Worm (Caenorhabditis elegans): Measurements from ENCODE around the gene F35B3.3.
A peak's percentile ranks its signal among the peaks of the same experiment; 100 is the strongest.

Gene F35B3.3

DNA sequence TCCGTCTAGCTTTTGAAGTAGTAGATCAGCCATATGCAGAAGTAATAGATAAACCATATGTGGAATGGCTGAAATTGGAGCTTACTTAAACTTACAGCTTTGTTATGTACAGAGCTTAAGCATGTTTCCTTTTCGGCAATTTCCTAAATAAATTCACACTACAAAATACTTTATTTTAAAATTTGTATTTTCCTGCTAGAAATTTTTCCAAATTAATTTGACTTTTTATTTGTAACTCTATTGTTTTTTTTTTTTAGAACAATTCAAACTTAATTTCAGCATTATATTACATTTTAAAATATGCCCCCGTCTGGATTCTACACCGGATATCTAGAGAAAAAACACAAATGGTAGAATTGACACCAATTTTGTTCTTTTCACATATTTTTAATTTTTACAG is at the start of gene F35B3.3:
Gene F35B3.3 (plus strand): TSS at position 301 of the 400 bp plus-strand sequence.
- TF ChIP-seq ztf-4 (tag; optimal IDR thresholded peaks at IDR 0.05), result no peak

DNA sequence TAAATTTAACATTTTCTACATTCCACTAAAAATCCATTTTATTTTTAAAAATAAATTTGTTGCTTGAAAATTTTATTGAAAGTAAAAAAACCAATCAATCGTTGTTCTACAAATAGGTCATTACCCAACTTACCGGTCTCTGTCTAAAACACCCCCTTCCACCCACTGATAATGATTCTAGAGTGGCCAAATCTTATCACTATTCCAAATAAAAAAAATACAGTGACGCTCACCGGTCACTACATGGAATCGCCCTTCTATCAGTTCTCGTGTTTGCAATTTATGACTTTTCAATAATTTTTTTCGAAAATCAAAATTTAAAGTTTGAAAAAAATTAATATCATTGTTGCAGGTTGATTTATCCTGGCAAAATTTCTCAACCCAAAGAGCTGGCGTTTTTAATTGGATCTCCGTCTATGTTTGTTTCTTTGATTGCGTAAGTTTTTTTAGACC is 49.7 kb upstream of the F35B3.3 start, which contains the start of the genes F52G3.1 and F52G3.7:
Gene F52G3.1 (plus strand): TSS at position 353 of the 453 bp plus-strand sequence.
Gene F52G3.7 (plus strand): TSS at position 403 of the 453 bp plus-strand sequence.
- TF ChIP-seq mab-5 (tag; optimal IDR thresholded peaks at IDR 0.05), result no peak
- TF ChIP-seq fos-1 (tag; optimal IDR thresholded peaks at IDR 0.05), result peak; percentile 69
- no peak for TF ChIP-seq ceh-16 (tag; optimal IDR thresholded peaks at IDR 0.05)

DNA sequence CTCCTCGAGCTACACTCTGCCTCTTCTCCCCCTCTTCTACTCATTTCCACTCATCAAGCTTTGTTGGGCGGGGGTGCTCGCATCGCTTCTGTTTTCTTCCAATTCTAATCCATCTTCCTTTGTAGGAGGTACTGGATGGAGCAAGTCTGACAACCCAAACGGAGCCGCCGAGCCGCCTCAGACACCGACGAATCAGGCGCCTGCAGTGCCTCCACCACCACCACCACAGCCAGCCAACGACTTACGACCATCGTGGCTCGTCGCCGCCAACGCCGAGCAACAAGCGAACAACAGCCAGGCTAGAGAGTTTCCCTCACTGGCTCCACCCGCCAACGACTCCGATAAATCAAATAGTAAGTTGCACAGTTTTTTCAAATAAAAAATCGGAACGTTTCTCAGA is 47.4 kb upstream of the F35B3.3 start:
- TF ChIP-seq C34F6.9 (tag; optimal IDR thresholded peaks at IDR 0.05) (no peak), nhr-77 (tag; optimal IDR thresholded peaks at IDR 0.05) (no peak), ZK546.5 (tag; optimal IDR thresholded peaks at IDR 0.05) (no peak), alr-1 (tag; optimal IDR thresholded peaks at IDR 0.05) (no peak), elt-1 (tag; optimal IDR thresholded peaks at IDR 0.05) (no peak)

DNA sequence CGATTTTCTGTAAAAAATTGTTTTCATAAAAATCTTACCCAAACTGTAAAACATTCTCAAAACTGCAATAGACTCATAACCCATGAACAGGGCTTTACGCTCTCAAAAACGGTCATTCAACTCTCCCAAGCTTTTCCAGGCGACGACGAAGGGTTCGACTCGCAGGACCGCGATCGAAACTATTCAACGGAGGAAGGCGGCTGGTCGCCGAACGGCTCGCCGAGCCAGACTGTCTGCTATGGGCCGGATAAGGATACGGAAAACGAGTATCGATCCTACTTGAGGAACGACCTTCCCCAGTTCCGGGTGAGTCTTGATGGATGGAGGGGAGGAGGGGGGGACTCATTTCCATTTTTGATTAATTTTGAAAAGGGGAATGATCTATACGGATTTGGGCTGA is 45.4 kb upstream of the F35B3.3 start:
- no peak for TF ChIP-seq dmd-4 (tag; optimal IDR thresholded peaks at IDR 0.05)
- TF ChIP-seq unc-39 (tag; optimal IDR thresholded peaks at IDR 0.05), result no peak
- no peak for TF ChIP-seq nhr-10 (tag; optimal IDR thresholded peaks at IDR 0.05)
- TF ChIP-seq nhr-25 (tag; optimal IDR thresholded peaks at IDR 0.05), result no peak
- no peak for TF ChIP-seq ztf-1 (GFP tag; conservative IDR thresholded peaks at IDR 0.05)
- no peak for TF ChIP-seq nhr-23 (tag; optimal IDR thresholded peaks at IDR 0.05)
- TF ChIP-seq nhr-237 (tag; optimal IDR thresholded peaks at IDR 0.05), result no peak
- no peak for TF ChIP-seq snpc-4 (tag; optimal IDR thresholded peaks at IDR 0.05)
- no peak for TF ChIP-seq zag-1 (tag; optimal IDR thresholded peaks at IDR 0.05)
- no peak for TF ChIP-seq mbf-1 (tag; optimal IDR thresholded peaks at IDR 0.05)
- no peak for TF ChIP-seq mab-5 (tag; optimal IDR thresholded peaks at IDR 0.05)
- no peak for TF ChIP-seq peb-1 (tag; optimal IDR thresholded peaks at IDR 0.05)
- no peak for TF ChIP-seq unc-55 (GFP tag; optimal IDR thresholded peaks at IDR 0.05)
- TF ChIP-seq alr-1 (tag; optimal IDR thresholded peaks at IDR 0.05), result no peak
- no peak for TF ChIP-seq lin-13 (GFP tag; optimal IDR thresholded peaks at IDR 0.05)
- no peak for TF ChIP-seq R02D3.7 (tag; optimal IDR thresholded peaks at IDR 0.05)
- TF ChIP-seq lin-11 (tag; optimal IDR thresholded peaks at IDR 0.05), result no peak
- no peak for TF ChIP-seq ztf-11 (tag; optimal IDR thresholded peaks at IDR 0.05)
- TF ChIP-seq elt-3 (tag; optimal IDR thresholded peaks at IDR 0.05), result no peak
- TF ChIP-seq sem-4 (tag; optimal IDR thresholded peaks at IDR 0.05), result no peak

DNA sequence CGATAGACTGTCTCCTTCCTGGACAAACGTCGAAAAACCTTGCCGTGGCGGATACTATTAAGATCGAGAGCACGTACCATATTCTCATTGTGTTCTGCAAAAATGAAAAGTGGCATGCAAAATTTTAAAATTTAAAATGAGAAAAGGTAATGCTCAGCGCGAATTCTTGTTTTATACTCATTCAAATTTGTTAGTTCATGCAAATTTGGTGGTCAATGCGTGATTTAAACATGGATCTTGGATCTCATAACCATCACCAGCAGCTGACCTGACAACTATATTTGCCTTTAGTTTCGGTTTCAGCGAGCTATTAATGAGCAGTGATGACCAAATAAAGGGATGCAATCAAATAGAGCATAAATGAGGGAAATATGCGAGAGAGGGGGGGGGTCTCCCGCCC is 37.2 kb upstream of the F35B3.3 start, which contains the start of gene F52G3.5:
Gene F52G3.5 (minus strand): TSS at position 101 of the 400 bp plus-strand sequence.
- TF ChIP-seq ztf-1 (GFP tag; conservative IDR thresholded peaks at IDR 0.05), result no peak
- no peak for TF ChIP-seq snpc-4 (tag; optimal IDR thresholded peaks at IDR 0.05)
- TF ChIP-seq skn-1 (tag; optimal IDR thresholded peaks at IDR 0.05), result no peak
- TF ChIP-seq lin-11 (tag; optimal IDR thresholded peaks at IDR 0.05), result no peak
- no peak for TF ChIP-seq nhr-237 (tag; optimal IDR thresholded peaks at IDR 0.05)
- no peak for TF ChIP-seq zag-1 (tag; optimal IDR thresholded peaks at IDR 0.05)
- no peak for TF ChIP-seq egl-27 (tag; optimal IDR thresholded peaks at IDR 0.05)
- no peak for TF ChIP-seq elt-1 (tag; optimal IDR thresholded peaks at IDR 0.05)
- TF ChIP-seq sma-3 (GFP tag; optimal IDR thresholded peaks at IDR 0.05), result no peak
- no peak for TF ChIP-seq F13H6.1 (tag; optimal IDR thresholded peaks at IDR 0.05)
- TF ChIP-seq peb-1 (tag; optimal IDR thresholded peaks at IDR 0.05), result no peak
- no peak for TF ChIP-seq aly-2 (tag; optimal IDR thresholded peaks at IDR 0.05)
- TF ChIP-seq nhr-23 (tag; optimal IDR thresholded peaks at IDR 0.05), result no peak
- no peak for TF ChIP-seq sma-9 (GFP tag; optimal IDR thresholded peaks at IDR 0.05)
- TF ChIP-seq sma-9 (tag; optimal IDR thresholded peaks at IDR 0.05), result no peak
- no peak for TF ChIP-seq unc-39 (tag; optimal IDR thresholded peaks at IDR 0.05)
- TF ChIP-seq R02D3.7 (tag; optimal IDR thresholded peaks at IDR 0.05), result no peak
- no peak for TF ChIP-seq nhr-25 (tag; optimal IDR thresholded peaks at IDR 0.05)
- TF ChIP-seq unc-55 (GFP tag; optimal IDR thresholded peaks at IDR 0.05), result no peak
- no peak for TF ChIP-seq unc-62 (GFP tag; optimal IDR thresholded peaks at IDR 0.05)
- no peak for TF ChIP-seq C34F6.9 (tag; optimal IDR thresholded peaks at IDR 0.05)

Measured in whole organism, L2 larva.